Worm (Caenorhabditis elegans): Measurements from ENCODE around the gene C17B7.8.

DNA sequence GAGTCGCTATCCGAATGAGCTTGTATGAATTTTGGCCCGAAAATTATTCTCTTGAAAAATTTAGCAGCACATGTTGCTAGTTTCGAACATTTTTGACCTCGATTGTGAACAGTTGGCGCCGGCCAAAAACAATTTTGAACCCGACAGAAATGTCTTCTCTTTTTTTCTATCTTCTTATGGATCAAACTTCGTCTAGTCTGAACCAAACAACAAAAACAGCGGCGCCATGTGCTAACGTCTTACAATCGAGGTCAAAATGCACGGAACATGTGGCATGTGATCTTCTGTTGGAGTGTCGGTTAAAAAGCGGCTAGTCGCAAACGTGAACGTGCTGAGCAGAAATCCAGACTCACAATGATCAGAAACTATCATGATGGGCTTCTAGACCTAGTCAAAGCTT, 47.9 kb downstream of the C17B7.8 start:
- TF ChIP-seq nhr-11 (tag; optimal IDR thresholded peaks at IDR 0.05) (peak; percentile 15), jun-1 (tag; optimal IDR thresholded peaks at IDR 0.05) (no peak)

All from whole organism, L4 larva.